Worm (Caenorhabditis elegans) whole organism, L3 larva: ENCODE measurements around the gene E02C12.6.

ENCODE experiments used
- ZK546.5 ChIP-seq: sonication (generic microtip); optimal IDR thresholded peaks from 2 replicates; lab custom pipeline; 2017; ENCODE audit warnings: missing biosample characterization, missing genetic modification characterization
- ceh-82 ChIP-seq: fragments of 150-350 bp; optimal IDR thresholded peaks from 2 replicates; lab custom pipeline; 2014; ENCODE audit warnings: missing biosample characterization, missing genetic modification characterization
- fkh-10 ChIP-seq: sonication (generic microtip); optimal IDR thresholded peaks from 2 replicates; lab custom pipeline; 2017; ENCODE audit warnings: missing biosample characterization, missing genetic modification reagents, missing genetic modification characterization
- nhr-237 ChIP-seq: fragments of 150-350 bp; optimal IDR thresholded peaks from 2 replicates; lab custom pipeline; 2014; ENCODE audit warnings: missing biosample characterization, missing genetic modification characterization

DNA sequence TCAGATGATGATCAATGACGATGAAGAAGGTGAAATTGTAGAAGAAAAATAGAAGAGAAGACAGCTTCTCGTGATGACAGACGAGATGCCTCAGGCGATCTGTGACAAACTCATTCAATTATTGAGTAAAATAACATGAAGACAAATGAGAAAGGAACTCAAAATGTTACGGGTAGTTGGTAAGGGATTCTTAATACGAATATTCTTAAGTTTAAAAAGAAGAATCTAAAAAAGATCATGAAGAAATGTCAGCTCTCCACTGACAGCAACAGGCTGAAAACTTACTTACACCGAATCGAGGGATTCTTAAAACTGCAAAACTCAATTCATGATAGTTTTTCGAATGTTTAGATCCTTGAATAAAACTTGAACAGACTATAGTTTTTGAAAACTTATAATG, 43.6 kb upstream of the E02C12.6 start, which contains the start of gene F36D4.4:
- TF ChIP-seq nhr-237 (tag; lab: Kevin White, UChicago) (no peak), fkh-10 (no peak), ZK546.5 (tag; lab: Kevin White, UChicago) (no peak), ceh-82 (tag; lab: Kevin White, UChicago) (no peak)
